Worm (Caenorhabditis elegans): ENCODE data around the gene F46H5.7.

DNA sequence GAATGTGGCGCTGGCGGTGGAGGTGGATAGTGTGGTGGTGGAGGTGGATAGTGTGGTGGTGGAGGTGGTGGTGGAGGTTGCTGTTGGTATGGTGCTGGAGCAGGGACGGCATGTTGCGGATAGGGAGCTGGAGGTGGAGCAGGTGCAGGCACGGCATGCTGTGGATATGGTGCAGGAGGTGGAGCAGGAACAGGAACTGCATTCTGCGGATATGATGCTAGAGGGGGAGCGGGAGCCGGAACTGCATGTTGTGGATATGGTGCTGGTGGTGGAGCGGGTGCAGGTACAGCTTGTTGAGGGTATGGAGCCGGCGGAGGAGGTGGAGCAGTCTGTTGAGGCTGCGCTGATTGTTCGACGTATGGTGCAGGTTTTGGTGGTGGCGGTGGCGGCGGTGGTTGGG lies 26.2 kb upstream of the F46H5.7 start:
- TF ChIP-seq madf-8 (GFP tag; conservative IDR thresholded peaks at IDR 0.05) (no peak), D2030.7 (GFP tag; IDR thresholded peaks at IDR 0.05) (no peak), ztf-26 (tag; optimal IDR thresholded peaks at IDR 0.05) (no peak), C17E4.6 (GFP tag; IDR thresholded peaks at IDR 0.05) (no peak), unc-62 (GFP tag; optimal IDR thresholded peaks at IDR 0.05) (no peak), snpc-4 (GFP tag; optimal IDR thresholded peaks at IDR 0.05) (no peak), snpc-4 (tag; optimal IDR thresholded peaks at IDR 0.05) (no peak), B0035.1 (tag; optimal IDR thresholded peaks at IDR 0.05) (no peak), B0336.3 (GFP tag; IDR thresholded peaks at IDR 0.05) (no peak), lin-40 (tag; optimal IDR thresholded peaks at IDR 0.05) (no peak), die-1 (tag; optimal IDR thresholded peaks at IDR 0.05) (no peak), tlf-1 (GFP tag; optimal IDR thresholded peaks at IDR 0.05) (no peak), Y95B8A.8 (GFP tag; IDR thresholded peaks at IDR 0.05) (no peak)
